Fruit fly (Drosophila melanogaster) whole organism, embryonic: ENCODE results near the gene lectin-33A.

Experiments used
- Awh ChIP-seq: fragments of 200-800 bp; sonication (Bioruptor generic); IDR thresholded peaks from 2 replicates; pipeline ENCODE4, ENCODE4 v1.3.6; 2022; ENCODE audit warnings: missing biosample characterization, missing genetic modification characterization
- B-H2 ChIP-seq: fragments of 200-800 bp; sonication (Bioruptor generic); optimal IDR thresholded peaks from 2 replicates; lab custom pipeline; 2018; ENCODE audit warnings: missing biosample characterization, mild to moderate bottlenecking, missing genetic modification characterization
- CG10267 ChIP-seq: fragments of 200-800 bp; sonication (Bioruptor generic); optimal IDR thresholded peaks from 2 replicates; lab custom pipeline; 2018; ENCODE audit warnings: missing biosample characterization, mild to moderate bottlenecking, missing genetic modification characterization, moderate library complexity
- CG10431 ChIP-seq: fragments of 200-800 bp; sonication (Bioruptor generic); optimal IDR thresholded peaks from 3 replicates; lab custom pipeline; 2018; ENCODE audit warnings: missing biosample characterization, mild to moderate bottlenecking, missing genetic modification characterization
- CG10654 ChIP-seq: fragments of 200-800 bp; sonication (Bioruptor generic); optimal IDR thresholded peaks from 2 replicates; lab custom pipeline; 2016; ENCODE audit warnings: missing biosample characterization, missing genetic modification characterization
- CG11504 ChIP-seq: fragments of 200-800 bp; sonication (Bioruptor generic); optimal IDR thresholded peaks from 3 replicates; lab custom pipeline; 2019; ENCODE audit warnings: missing biosample characterization, mild to moderate bottlenecking, missing genetic modification characterization, moderate library complexity
- CG1233 ChIP-seq: fragments of 200-800 bp; sonication (Bioruptor generic); optimal IDR thresholded peaks from 4 replicates; lab custom pipeline; 2018; ENCODE audit warnings: missing biosample characterization, mild to moderate bottlenecking, missing genetic modification characterization
- CG12942 ChIP-seq: fragments of 200-800 bp; sonication (Bioruptor generic); optimal IDR thresholded peaks from 3 replicates; lab custom pipeline; 2016; ENCODE audit warnings: missing biosample characterization, missing genetic modification characterization
- CG17829 ChIP-seq: fragments of 200-800 bp; optimal IDR thresholded peaks from 2 replicates; lab custom pipeline; 2019; ENCODE audit warnings: missing biosample characterization, mild to moderate bottlenecking, missing genetic modification characterization, moderate library complexity
- CG3281 ChIP-seq: fragments of 200-800 bp; sonication (Bioruptor generic); optimal IDR thresholded peaks from 3 replicates; lab custom pipeline; 2017; ENCODE audit warnings: missing biosample characterization, mild to moderate bottlenecking, missing genetic modification characterization
- CG33557 ChIP-seq: fragments of 200-800 bp; sonication (Bioruptor generic); optimal IDR thresholded peaks from 2 replicates; lab custom pipeline; 2019; ENCODE audit warnings: missing biosample characterization, mild to moderate bottlenecking, missing genetic modification characterization, moderate library complexity
- CG34422 ChIP-seq: fragments of 200-800 bp; sonication (Bioruptor generic); IDR thresholded peaks from 3 replicates; pipeline ENCODE4 v1.3.6; 2022; ENCODE audit warnings: missing biosample characterization, missing genetic modification characterization
- CG3995 ChIP-seq: fragments of 200-800 bp; sonication (Bioruptor generic); optimal IDR thresholded peaks from 3 replicates; lab custom pipeline; 2016; ENCODE audit warnings: missing biosample characterization, missing genetic modification characterization
- CG4404 ChIP-seq: fragments of 200-800 bp; sonication (Bioruptor generic); IDR thresholded peaks from 2 replicates; pipeline ENCODE4 v1.3.6; 2022; ENCODE audit warnings: missing biosample characterization, missing genetic modification characterization
- CG4707 ChIP-seq: fragments of 200-800 bp; sonication (Bioruptor generic); optimal IDR thresholded peaks from 2 replicates; lab custom pipeline; 2018; ENCODE audit warnings: missing biosample characterization, mild to moderate bottlenecking, missing genetic modification characterization, moderate library complexity
- CG5180 ChIP-seq: fragments of 200-800 bp; sonication (Bioruptor generic); optimal IDR thresholded peaks from 3 replicates; lab custom pipeline; 2017; ENCODE audit warnings: missing biosample characterization, missing genetic modification characterization, mild to moderate bottlenecking, moderate library complexity, missing genetic modification reagents
- CG6791 ChIP-seq: fragments of 200-800 bp; sonication (Bioruptor generic); IDR thresholded peaks from 3 replicates; pipeline ENCODE4 v1.3.6; 2022; ENCODE audit warnings: missing biosample characterization, missing genetic modification characterization; ENCODE audit not compliant: partially characterized antibody
- CG6813 ChIP-seq: fragments of 200-800 bp; sonication (Bioruptor generic); optimal IDR thresholded peaks from 2 replicates; lab custom pipeline; 2017; ENCODE audit warnings: missing biosample characterization, missing genetic modification characterization, mild to moderate bottlenecking, moderate library complexity, missing genetic modification reagents
- CG7987 ChIP-seq: fragments of 200-800 bp; sonication (Bioruptor generic); optimal IDR thresholded peaks from 2 replicates; lab custom pipeline; 2018; ENCODE audit warnings: missing biosample characterization, mild to moderate bottlenecking, missing genetic modification characterization, moderate library complexity
- CG8089 ChIP-seq: fragments of 200-800 bp; sonication (Bioruptor generic); optimal IDR thresholded peaks from 3 replicates; lab custom pipeline; 2016; ENCODE audit warnings: missing biosample characterization, missing genetic modification characterization
- CG8359 ChIP-seq: fragments of 200-800 bp; sonication (Bioruptor generic); optimal IDR thresholded peaks from 2 replicates; lab custom pipeline; 2017; ENCODE audit warnings: missing biosample characterization, mild to moderate bottlenecking, missing genetic modification characterization, borderline replicate concordance
- CG9727 ChIP-seq: fragments of 200-800 bp; sonication (Bioruptor generic); optimal IDR thresholded peaks from 3 replicates; lab custom pipeline; 2017; ENCODE audit warnings: missing biosample characterization, mild to moderate bottlenecking, missing genetic modification characterization
- Dip3 ChIP-seq: fragments of 200-800 bp; sonication (Bioruptor generic); optimal IDR thresholded peaks from 3 replicates; lab custom pipeline; 2016; ENCODE audit warnings: missing biosample characterization, missing genetic modification characterization
- Elba2 ChIP-seq: fragments of 200-800 bp; sonication (Bioruptor generic); optimal IDR thresholded peaks from 3 replicates; lab custom pipeline; 2016; ENCODE audit warnings: missing biosample characterization, missing genetic modification characterization
- Fer2 ChIP-seq: fragments of 200-800 bp; sonication (Bioruptor generic); optimal IDR thresholded peaks from 2 replicates; lab custom pipeline; 2018; ENCODE audit warnings: missing biosample characterization, mild to moderate bottlenecking, missing genetic modification characterization, moderate library complexity
- Gug ChIP-seq: fragments of 200-800 bp; sonication (Bioruptor generic); IDR thresholded peaks from 4 replicates; pipeline ENCODE4 v1.3.6; 2022; ENCODE audit warnings: missing biosample characterization, missing genetic modification characterization
- HHEX ChIP-seq: fragments of 200-800 bp; sonication (Bioruptor generic); optimal IDR thresholded peaks from 3 replicates; lab custom pipeline; 2017; ENCODE audit warnings: missing biosample characterization, mild to moderate bottlenecking, missing genetic modification characterization, missing genetic modification reagents
- Hey ChIP-seq: fragments of 200-800 bp; sonication (Bioruptor generic); optimal IDR thresholded peaks from 3 replicates; lab custom pipeline; 2018; ENCODE audit warnings: missing biosample characterization, mild to moderate bottlenecking, missing genetic modification characterization
- NfI ChIP-seq: fragments of 200-800 bp; sonication (Bioruptor generic); optimal IDR thresholded peaks from 3 replicates; lab custom pipeline; 2018; ENCODE audit warnings: missing biosample characterization, mild to moderate bottlenecking, missing genetic modification characterization, moderate library complexity
- Rx ChIP-seq: fragments of 200-800 bp; sonication (Bioruptor generic); IDR thresholded peaks from 2 replicates; pipeline ENCODE4 v1.3.6; 2022; ENCODE audit warnings: missing biosample characterization, missing genetic modification characterization
- Side ChIP-seq: fragments of 200-800 bp; sonication (Bioruptor generic); optimal IDR thresholded peaks from 2 replicates; lab custom pipeline; 2016; ENCODE audit warnings: missing biosample characterization, missing genetic modification characterization
- Stat92E ChIP-seq, 3 experiments: fragments of >200 bp in 2 of 3; fragments of 200-800 bp in 1 of 3; sonication (Bioruptor generic) in 1 of 3; optimal IDR thresholded peaks; 2 replicates each; lab custom pipeline; 2017 to 2019; ENCODE audit warnings: missing biosample characterization in 3 of 3, missing genetic modification characterization in 3 of 3, mild to moderate bottlenecking in 1 of 3, moderate library complexity in 1 of 3
- TFAM ChIP-seq: fragments of 200-800 bp; sonication (Bioruptor generic); optimal IDR thresholded peaks from 2 replicates; lab custom pipeline; 2017; ENCODE audit warnings: missing biosample characterization, missing genetic modification characterization, inconsistent platforms
- Usf ChIP-seq: fragments of 200-800 bp; sonication (Bioruptor generic); optimal IDR thresholded peaks from 2 replicates; lab custom pipeline; 2017; ENCODE audit warnings: missing genotype, missing biosample characterization, missing genetic modification characterization
- Xrp1 ChIP-seq: fragments of 200-800 bp; sonication (Bioruptor generic); IDR thresholded peaks from 2 replicates; pipeline ENCODE4 v1.3.6; 2022; ENCODE audit warnings: missing biosample characterization, missing genetic modification characterization
- cad ChIP-seq: fragments of >200 bp; optimal IDR thresholded peaks from 2 replicates; lab custom pipeline; 2017; ENCODE audit warnings: missing biosample characterization, missing genetic modification characterization
- dmrt99B ChIP-seq: fragments of 200-800 bp; sonication (Bioruptor generic); optimal IDR thresholded peaks from 2 replicates; lab custom pipeline; 2018; ENCODE audit warnings: missing biosample characterization, mild to moderate bottlenecking, missing genetic modification characterization, moderate library complexity
- gcm2 ChIP-seq: fragments of 200-800 bp; sonication (Bioruptor generic); optimal IDR thresholded peaks from 2 replicates; lab custom pipeline; 2016; ENCODE audit warnings: missing biosample characterization, missing genetic modification characterization
- gsb-n ChIP-seq: fragments of 200-800 bp; sonication (Bioruptor generic); optimal IDR thresholded peaks from 3 replicates; lab custom pipeline; 2018; ENCODE audit warnings: missing biosample characterization, mild to moderate bottlenecking, missing genetic modification characterization
- ham ChIP-seq: fragments of 200-800 bp; sonication (Bioruptor generic); IDR thresholded peaks from 2 replicates; pipeline ENCODE4 v1.3.6; 2022; ENCODE audit warnings: missing biosample characterization, missing genetic modification characterization
- hkb ChIP-seq, 2 experiments: fragments of 200-800 bp in 1 of 2; fragments of >200 bp in 1 of 2; sonication (Bioruptor generic) in 1 of 2; IDR thresholded peaks in 1 of 2; optimal IDR thresholded peaks in 1 of 2; 2 replicates each; pipeline versions ENCODE4 v1.3.6 to Lab custom; 2017 to 2022; ENCODE audit warnings: missing biosample characterization in 1 of 2, missing genetic modification characterization in 1 of 2
- kay ChIP-seq: fragments of 200-800 bp; sonication (Bioruptor generic); optimal IDR thresholded peaks from 2 replicates; lab custom pipeline; 2016; ENCODE audit warnings: missing biosample characterization, missing genetic modification characterization
- lab ChIP-seq: fragments of 200-800 bp; sonication (Bioruptor generic); optimal IDR thresholded peaks from 3 replicates; lab custom pipeline; 2017; ENCODE audit warnings: missing biosample characterization, missing genetic modification characterization, mild to moderate bottlenecking, moderate library complexity, missing genetic modification reagents
- maf-S ChIP-seq: fragments of 200-800 bp; sonication (Bioruptor generic); optimal IDR thresholded peaks from 2 replicates; lab custom pipeline; 2016; ENCODE audit warnings: missing biosample characterization, missing genetic modification characterization
- sisA ChIP-seq: fragments of 200-800 bp; sonication (Bioruptor generic); IDR thresholded peaks from 2 replicates; pipeline ENCODE4 v1.3.6; 2022; ENCODE audit warnings: missing biosample characterization, missing genetic modification characterization
- sob ChIP-seq: fragments of 200-800 bp; sonication (Bioruptor generic); IDR thresholded peaks from 2 replicates; pipeline ENCODE4 v1.3.6; 2022; ENCODE audit warnings: missing biosample characterization, missing genetic modification characterization
- ssp ChIP-seq: fragments of 200-800 bp; sonication (Bioruptor generic); IDR thresholded peaks from 2 replicates; pipeline ENCODE4 v1.3.6; 2022; ENCODE audit warnings: missing biosample characterization, missing genetic modification characterization

Gene lectin-33A

dm6 chr2L:11037583-11038517 lies 36.0 kb downstream of the lectin-33A start (continued):
- TF ChIP-seq CG6791 (GFP tag; lab: Robert Waterston, UW) (no peak), maf-S (GFP tag; lab: Kevin White, UChicago) (no peak), gsb-n (tag; lab: Kevin White, UChicago) (peak; percentile 67), sisA (peak; percentile 34; the same call in 1 of the 2 replicates), sob (0 out of 2 replicates have a peak, but pooled peaks have one; percentile 27), ssp (peak; percentile 46), Side (GFP tag; lab: Kevin White, UChicago) (peak; percentile 27), CG33557 (GFP tag; lab: Kevin White, UChicago) (peak; percentile 15), Gug (GFP tag; lab: Robert Waterston, UW) (no peak; the same call in 3 of the 4 replicates), CG12942 (GFP tag; lab: Kevin White, UChicago) (no peak), CG10654 (no peak), hkb (optimal IDR thresholded peaks at IDR 0.05; lab: Kevin White, UChicago) (no peak), hkb (GFP tag; IDR thresholded peaks at IDR 0.05; lab: Robert Waterston, UW) (peak; percentile 23; the same call in 1 of the 2 replicates), CG8089 (no peak), CG11504 (tag; lab: Kevin White, UChicago) (peak; percentile 69), lab (GFP tag; lab: Kevin White, UChicago) (peak; percentile 35), HHEX (no peak), Stat92E (GFP tag; optimal IDR thresholded peaks at IDR 0.05; lab: Kevin White, UChicago) (no peak), gcm2 (peak; percentile 22), cad (GFP tag; lab: Kevin White, UChicago) (no peak), CG4707 (GFP tag; lab: Kevin White, UChicago) (no peak), Rx (no peak), CG10431 (no peak), kay (GFP tag; lab: Kevin White, UChicago) (no peak), CG1233 (GFP tag; lab: Kevin White, UChicago) (peak; percentile 2), CG8359 (no peak), Dip3 (GFP tag; lab: Kevin White, UChicago) (peak; percentile 40), CG7987 (GFP tag; lab: Kevin White, UChicago) (no peak), Awh (no peak; the same call in 1 of the 2 replicates), dmrt99B (tag; lab: Kevin White, UChicago) (peak; percentile 50), CG10267 (tag; lab: Kevin White, UChicago) (peak; percentile 56), TFAM (GFP tag; lab: Kevin White, UChicago) (no peak), NfI (no peak), CG9727 (GFP tag; lab: Kevin White, UChicago) (peak; percentile 54), CG6813 (GFP tag; lab: Kevin White, UChicago) (no peak), Fer2 (tag; lab: Kevin White, UChicago) (no peak), CG3281 (GFP tag; lab: Kevin White, UChicago) (peak; percentile 20), CG17829 (tag; lab: Kevin White, UChicago) (peak; percentile 23), Usf (GFP tag; lab: Kevin White, UChicago) (peak; percentile 24), ham (no peak), Hey (tag; lab: Kevin White, UChicago) (no peak), CG5180 (GFP tag; lab: Kevin White, UChicago) (peak; percentile 84), Elba2 (GFP tag; lab: Kevin White, UChicago) (no peak), CG3995 (no peak), Xrp1 (peak; percentile 30; the same call in 1 of the 2 replicates), CG4404 (no peak), B-H2 (GFP tag; lab: Kevin White, UChicago) (no peak), CG34422 (GFP tag; lab: Robert Waterston, UW) (0 out of 3 replicates have a peak, but pooled peaks have one; percentile 27)
